Worm (Caenorhabditis elegans) whole organism, L4/young adult: ENCODE results near the gene fbxa-153.
A peak's percentile ranks its signal among the peaks of the same experiment; 100 is the strongest.

ENCODE experiments used
- W03F9.2 ChIP-seq: fragments of 150-350 bp; optimal IDR thresholded peaks from 2 replicates; lab custom pipeline; 2014; ENCODE audit warnings: missing biosample characterization, missing genetic modification characterization
- dao-5 ChIP-seq: sonication (generic microtip); optimal IDR thresholded peaks from 2 replicates; lab custom pipeline; 2016; ENCODE audit warnings: missing genotype, missing genetic modification characterization, moderate library complexity, missing compliant biosample characterization
- him-1 ChIP-seq: sonication (generic microtip); optimal IDR thresholded peaks from 2 replicates; lab custom pipeline; 2016; ENCODE audit warnings: missing genotype, missing genetic modification reagents, missing genetic modification characterization, missing compliant biosample characterization

Gene fbxa-153

ce11 chrV:15566511-15567178 is 43.5 kb downstream of the fbxa-153 start:
- no peak for TF ChIP-seq W03F9.2 (tag; lab: Kevin White, UChicago)
- TF ChIP-seq him-1 (tag; lab: Kevin White, UChicago) = peak; percentile 22
- no peak for TF ChIP-seq dao-5 (tag; lab: Kevin White, UChicago)

- no peak for TF ChIP-seq dao-5 (tag; lab: Kevin White, UChicago)
- TF ChIP-seq him-1 (tag; lab: Kevin White, UChicago) = no peak
- TF ChIP-seq W03F9.2 (tag; lab: Kevin White, UChicago) = no peak
Observed at ce11 chrV:15563985-15564384, 46.2 kb downstream of the fbxa-153 start.

- TF ChIP-seq dao-5 (tag; lab: Kevin White, UChicago) (no peak), him-1 (tag; lab: Kevin White, UChicago) (no peak), W03F9.2 (tag; lab: Kevin White, UChicago) (no peak)
Observed at ce11 chrV:15563477-15563876, 46.7 kb downstream of the fbxa-153 start.

ce11 chrV:15562541-15562940 is 47.6 kb downstream of the fbxa-153 start:
- TF ChIP-seq dao-5 (tag; lab: Kevin White, UChicago) (no peak), W03F9.2 (tag; lab: Kevin White, UChicago) (no peak), him-1 (tag; lab: Kevin White, UChicago) (no peak)

- TF ChIP-seq W03F9.2 (tag; lab: Kevin White, UChicago) (no peak), him-1 (tag; lab: Kevin White, UChicago) (no peak), dao-5 (tag; lab: Kevin White, UChicago) (no peak)
Observed at ce11 chrV:15559729-15560128, 50.5 kb downstream of the fbxa-153 start.

ce11 chrV:15559047-15559446 is 51.1 kb downstream of the fbxa-153 start, which contains the start of gene acr-18:
Gene acr-18 (minus strand): TSS chrV:15559147.
- TF ChIP-seq him-1 (tag; lab: Kevin White, UChicago) = no peak
- no peak for TF ChIP-seq W03F9.2 (tag; lab: Kevin White, UChicago)
- no peak for TF ChIP-seq dao-5 (tag; lab: Kevin White, UChicago)
